Fruit fly (Drosophila melanogaster) whole organism, embryonic: ENCODE measurements around the gene CG31211.
A peak's percentile ranks its signal among the peaks of the same experiment; 100 is the strongest.

Experiments
- ATbp ChIP-seq: fragments of 200-800 bp; sonication (Bioruptor generic); optimal IDR thresholded peaks from 2 replicates; lab custom pipeline; 2017; ENCODE audit warnings: missing biosample characterization, mild to moderate bottlenecking, missing genetic modification characterization, missing genetic modification reagents
- Bteb2 ChIP-seq: fragments of 200-800 bp; sonication (Bioruptor generic); optimal IDR thresholded peaks from 2 replicates; lab custom pipeline; 2016; ENCODE audit warnings: missing biosample characterization, missing genetic modification characterization
- CG1024 ChIP-seq: fragments of 200-800 bp; sonication (Bioruptor generic); IDR thresholded peaks from 2 replicates; pipeline ENCODE4 v1.3.6; 2022; ENCODE audit warnings: missing biosample characterization, missing genetic modification characterization
- CG10462 ChIP-seq: fragments of 200-800 bp; sonication (Bioruptor generic); optimal IDR thresholded peaks from 2 replicates; lab custom pipeline; 2016; ENCODE audit warnings: missing biosample characterization, missing genetic modification characterization
- CG10979 ChIP-seq: fragments of 200-800 bp; sonication (Bioruptor generic); optimal IDR thresholded peaks from 2 replicates; lab custom pipeline; 2018; ENCODE audit warnings: missing biosample characterization, mild to moderate bottlenecking, missing genetic modification characterization, moderate library complexity
- CG1233 ChIP-seq: fragments of 200-800 bp; sonication (Bioruptor generic); optimal IDR thresholded peaks from 4 replicates; lab custom pipeline; 2018; ENCODE audit warnings: missing biosample characterization, mild to moderate bottlenecking, missing genetic modification characterization
- CG13123 ChIP-seq: fragments of 200-800 bp; sonication (Bioruptor generic); optimal IDR thresholded peaks from 2 replicates; lab custom pipeline; 2016; ENCODE audit warnings: missing biosample characterization, missing genetic modification characterization
- CG14050 ChIP-seq: fragments of 200-800 bp; sonication (Bioruptor generic); IDR thresholded peaks from 3 replicates; pipeline ENCODE4 v1.3.6; 2022; ENCODE audit warnings: missing biosample characterization, missing genetic modification characterization
- CG15269 ChIP-seq: fragments of 200-800 bp; sonication (Bioruptor generic); optimal IDR thresholded peaks from 2 replicates; lab custom pipeline; 2018; ENCODE audit warnings: missing biosample characterization, mild to moderate bottlenecking, missing genetic modification characterization, moderate library complexity
- CG17361 ChIP-seq: fragments of 200-800 bp; sonication (Bioruptor generic); IDR thresholded peaks from 3 replicates; pipeline ENCODE4 v1.3.6; 2022; ENCODE audit warnings: missing biosample characterization, missing genetic modification characterization
- CG17568 ChIP-seq: fragments of 200-800 bp; sonication (Bioruptor generic); optimal IDR thresholded peaks from 2 replicates; lab custom pipeline; 2018; ENCODE audit warnings: missing biosample characterization, mild to moderate bottlenecking, missing genetic modification characterization, moderate library complexity
- CG1792 ChIP-seq: fragments of 200-800 bp; sonication (Bioruptor generic); optimal IDR thresholded peaks from 2 replicates; lab custom pipeline; 2016; ENCODE audit warnings: missing biosample characterization, missing genetic modification characterization
- CG18619 ChIP-seq: fragments of 200-800 bp; sonication (Bioruptor generic); optimal IDR thresholded peaks from 3 replicates; lab custom pipeline; 2017; ENCODE audit warnings: missing biosample characterization, mild to moderate bottlenecking, missing genetic modification characterization
- CG2678 ChIP-seq: fragments of 200-800 bp; sonication (Bioruptor generic); optimal IDR thresholded peaks from 3 replicates; lab custom pipeline; 2019; ENCODE audit warnings: missing biosample characterization, mild to moderate bottlenecking, missing genetic modification characterization, moderate library complexity
- CG42726 ChIP-seq: fragments of 200-800 bp; sonication (Bioruptor generic); IDR thresholded peaks from 2 replicates; pipeline ENCODE4 v1.3.6; 2022; ENCODE audit warnings: missing biosample characterization, missing genetic modification characterization; ENCODE audit not compliant: partially characterized antibody
- CG5180 ChIP-seq: fragments of 200-800 bp; sonication (Bioruptor generic); optimal IDR thresholded peaks from 3 replicates; lab custom pipeline; 2017; ENCODE audit warnings: missing biosample characterization, missing genetic modification characterization, mild to moderate bottlenecking, moderate library complexity, missing genetic modification reagents
- CG6683 ChIP-seq: fragments of 200-800 bp; sonication (Bioruptor generic); optimal IDR thresholded peaks from 2 replicates; lab custom pipeline; 2017; ENCODE audit warnings: missing biosample characterization, mild to moderate bottlenecking, missing genetic modification characterization, missing genetic modification reagents
- CG6765 ChIP-seq: fragments of 200-800 bp; sonication (Bioruptor generic); optimal IDR thresholded peaks from 3 replicates; lab custom pipeline; 2017; ENCODE audit warnings: missing biosample characterization, mild to moderate bottlenecking, missing genetic modification characterization
- CG8290 ChIP-seq, 3 experiments: fragments of 200-800 bp; sonication (Bioruptor generic); optimal IDR thresholded peaks; 2 replicates each; lab custom pipeline; 2016 to 2019; ENCODE audit warnings: missing biosample characterization in 3 of 3, missing genetic modification characterization in 3 of 3, mild to moderate bottlenecking in 2 of 3, moderate library complexity in 1 of 3
- CG8388 ChIP-seq: fragments of 200-800 bp; sonication (Bioruptor generic); optimal IDR thresholded peaks from 2 replicates; lab custom pipeline; 2019; ENCODE audit warnings: missing biosample characterization, mild to moderate bottlenecking, missing genetic modification characterization, moderate library complexity
- CG8478 ChIP-seq: fragments of >200 bp; optimal IDR thresholded peaks from 2 replicates; lab custom pipeline; 2018
- CG8765 ChIP-seq: fragments of 200-800 bp; sonication (Bioruptor generic); IDR thresholded peaks from 2 replicates; pipeline ENCODE4 v1.3.6; 2022; ENCODE audit warnings: missing biosample characterization, missing genetic modification characterization
- CG9215 ChIP-seq: fragments of 200-800 bp; sonication (Bioruptor generic); IDR thresholded peaks from 2 replicates; pipeline ENCODE4 v1.3.6; 2022; ENCODE audit warnings: missing biosample characterization, missing genetic modification characterization
- CHES-1-like ChIP-seq: fragments of 200-800 bp; sonication (Bioruptor generic); optimal IDR thresholded peaks from 2 replicates; lab custom pipeline; 2016; ENCODE audit warnings: missing biosample characterization, missing genetic modification characterization
- CkIIα-i1 ChIP-seq: fragments of 200-800 bp; sonication (Bioruptor generic); IDR thresholded peaks from 2 replicates; pipeline ENCODE4 v1.3.6; 2022; ENCODE audit warnings: missing biosample characterization, missing genetic modification characterization
- D ChIP-seq, 2 experiments: fragments of 200-800 bp in 1 of 2; fragments of >200 bp in 1 of 2; sonication (Bioruptor generic) in 1 of 2; optimal IDR thresholded peaks; 2 replicates in 1 of 2; 3 replicates in 1 of 2; lab custom pipeline; 2017; ENCODE audit warnings: mild to moderate bottlenecking in 1 of 2, missing biosample characterization in 1 of 2, missing genetic modification characterization in 1 of 2, missing genetic modification reagents in 1 of 2
- HmgZ ChIP-seq: fragments of 200-800 bp; sonication (Bioruptor generic); optimal IDR thresholded peaks from 2 replicates; lab custom pipeline; 2018; ENCODE audit warnings: missing biosample characterization, mild to moderate bottlenecking, missing genetic modification characterization
- Hsf ChIP-seq: fragments of 200-800 bp; sonication (Bioruptor generic); optimal IDR thresholded peaks from 3 replicates; lab custom pipeline; 2016; ENCODE audit warnings: missing biosample characterization, missing genetic modification characterization
- Kr ChIP-seq: fragments of 200-800 bp; sonication (Bioruptor generic); optimal IDR thresholded peaks from 2 replicates; lab custom pipeline; 2017; ENCODE audit warnings: missing biosample characterization, mild to moderate bottlenecking, missing genetic modification characterization
- Nf-YB ChIP-seq: fragments of 200-800 bp; sonication (Bioruptor generic); optimal IDR thresholded peaks from 3 replicates; lab custom pipeline; 2019; ENCODE audit warnings: missing biosample characterization, mild to moderate bottlenecking, missing genetic modification characterization, moderate library complexity
- Opbp ChIP-seq: fragments of 200-800 bp; sonication (Bioruptor generic); IDR thresholded peaks from 3 replicates; pipeline ENCODE4 v1.3.6; 2022; ENCODE audit warnings: missing biosample characterization, missing genetic modification characterization; ENCODE audit not compliant: partially characterized antibody
- Pdp1 ChIP-seq, 2 experiments: fragments of 200-800 bp; sonication (Bioruptor generic); optimal IDR thresholded peaks; 3 replicates each; lab custom pipeline; 2016; ENCODE audit warnings: missing biosample characterization in 2 of 2, missing genetic modification characterization in 2 of 2, mild to moderate bottlenecking in 1 of 2, moderate library complexity in 1 of 2
- Ptx1 ChIP-seq: fragments of 200-800 bp; sonication (Bioruptor generic); IDR thresholded peaks from 2 replicates; pipeline ENCODE4 v1.3.6; 2022; ENCODE audit warnings: missing biosample characterization, missing genetic modification characterization
- Ravus ChIP-seq: fragments of 200-800 bp; sonication (Bioruptor generic); IDR thresholded peaks from 2 replicates; pipeline ENCODE4 v1.3.6; 2022; ENCODE audit warnings: missing biosample characterization, missing genetic modification characterization
- bbx ChIP-seq: fragments of 200-800 bp; sonication (Bioruptor generic); IDR thresholded peaks from 2 replicates; pipeline ENCODE4 v1.3.6; 2022; ENCODE audit warnings: missing biosample characterization, missing genetic modification characterization; ENCODE audit not compliant: partially characterized antibody
- caup ChIP-seq: fragments of 200-800 bp; sonication (Bioruptor generic); optimal IDR thresholded peaks from 3 replicates; lab custom pipeline; 2017; ENCODE audit warnings: missing biosample characterization, mild to moderate bottlenecking, missing genetic modification characterization, moderate library complexity; ENCODE audit not compliant: severe bottlenecking
- chinmo ChIP-seq: fragments of 200-800 bp; sonication (Bioruptor generic); IDR thresholded peaks from 4 replicates; pipeline ENCODE4 v1.3.6; 2022; ENCODE audit warnings: missing biosample characterization, missing genetic modification characterization; ENCODE audit not compliant: partially characterized antibody
- croc ChIP-seq: fragments of 200-800 bp; sonication (Bioruptor generic); conservative IDR thresholded peaks from 3 replicates; pipeline ENCODE4 v1.3.6; 2022; ENCODE audit warnings: missing biosample characterization, missing genetic modification characterization
- eyg ChIP-seq: fragments of 200-800 bp; sonication (Bioruptor generic); optimal IDR thresholded peaks from 3 replicates; lab custom pipeline; 2016; ENCODE audit warnings: missing biosample characterization, missing genetic modification characterization
- fru ChIP-seq: fragments of >200 bp; optimal IDR thresholded peaks from 2 replicates; lab custom pipeline; 2017
- grn ChIP-seq: fragments of 200-800 bp; sonication (Bioruptor generic); optimal IDR thresholded peaks from 3 replicates; lab custom pipeline; 2017; ENCODE audit warnings: missing biosample characterization, missing genetic modification characterization
- gsb ChIP-seq: fragments of 200-800 bp; sonication (Bioruptor generic); IDR thresholded peaks from 2 replicates; pipeline ENCODE4 v1.3.6; 2022; ENCODE audit warnings: missing biosample characterization, missing genetic modification characterization
- oc ChIP-seq: fragments of 200-800 bp; sonication (Bioruptor generic); optimal IDR thresholded peaks from 2 replicates; lab custom pipeline; 2018; ENCODE audit warnings: missing biosample characterization, mild to moderate bottlenecking, missing genetic modification characterization, moderate library complexity
- pzg ChIP-seq: fragments of 200-800 bp; sonication (Bioruptor generic); optimal IDR thresholded peaks from 3 replicates; lab custom pipeline; 2018; ENCODE audit warnings: missing biosample characterization, mild to moderate bottlenecking, missing genetic modification characterization, moderate library complexity
- slou ChIP-seq: fragments of 200-800 bp; sonication (Bioruptor generic); optimal IDR thresholded peaks from 3 replicates; lab custom pipeline; 2016; ENCODE audit warnings: missing biosample characterization, missing genetic modification characterization
- ssp ChIP-seq: fragments of 200-800 bp; sonication (Bioruptor generic); IDR thresholded peaks from 2 replicates; pipeline ENCODE4 v1.3.6; 2022; ENCODE audit warnings: missing biosample characterization, missing genetic modification characterization
- toy ChIP-seq: fragments of 200-800 bp; sonication (Bioruptor generic); IDR thresholded peaks from 2 replicates; pipeline ENCODE4 v1.3.6; 2022; ENCODE audit warnings: missing biosample characterization, missing genetic modification characterization
- usp ChIP-seq: fragments of >200 bp; optimal IDR thresholded peaks from 2 replicates; lab custom pipeline; 2017; ENCODE audit warnings: missing biosample characterization, missing genetic modification characterization
- zf30C ChIP-seq: fragments of 200-800 bp; sonication (Bioruptor generic); optimal IDR thresholded peaks from 3 replicates; lab custom pipeline; 2018; ENCODE audit warnings: missing biosample characterization, mild to moderate bottlenecking, missing genetic modification characterization

CG31211 gene

DNA sequence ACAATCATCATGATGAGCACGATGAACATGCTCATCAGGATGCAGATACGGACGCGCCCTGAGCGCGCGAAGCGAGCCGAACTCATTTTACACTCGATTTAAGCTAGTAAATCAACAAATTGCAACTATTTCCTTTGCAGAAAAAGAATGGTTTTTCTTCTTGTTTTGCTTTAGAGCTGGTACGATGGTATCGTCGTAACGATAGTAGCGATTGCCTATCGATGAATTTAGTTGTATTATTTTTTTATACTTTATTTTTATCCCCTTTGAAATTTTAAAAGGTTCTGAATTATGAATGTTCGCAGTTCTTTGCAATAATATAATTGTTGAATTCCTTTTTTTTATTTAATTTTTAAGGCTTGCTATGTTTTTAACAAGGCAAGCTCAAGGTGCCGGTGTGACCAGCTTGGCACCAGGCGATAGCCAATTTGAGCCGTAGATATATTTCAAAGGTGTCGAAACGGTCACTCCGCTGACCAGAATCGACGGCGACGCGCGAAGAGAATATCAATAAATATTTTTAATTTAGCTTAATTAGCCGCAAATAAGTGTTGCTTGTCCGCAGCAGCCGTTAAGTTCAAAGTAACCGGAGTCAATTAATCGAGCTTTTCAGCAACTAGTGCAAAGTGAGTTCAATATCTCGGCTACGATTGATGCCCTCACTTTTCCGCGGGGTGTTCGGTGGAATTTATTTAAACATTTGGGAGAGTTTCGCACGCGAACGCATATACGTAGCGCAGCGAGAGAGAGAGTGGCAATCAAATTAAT is 18.0 kb downstream of the CG31211 start, which contains the start of the genes CG12213 and GC1 (continued):
- TF ChIP-seq CG8290 (GFP tag; optimal IDR thresholded peaks at IDR 0.05; lab: Kevin White, UChicago): peak; percentile 83
- peak; percentile 32 to 64 for TF ChIP-seq CG8290 (tag; optimal IDR thresholded peaks at IDR 0.05; lab: Kevin White, UChicago)
- no peak for TF ChIP-seq CG8478 (lab: Kevin White, UChicago)
- no peak for TF ChIP-seq CG15269 (tag; lab: Kevin White, UChicago)
- peak; percentile 97 for TF ChIP-seq chinmo (GFP tag; lab: Robert Waterston, UW)
- peak; percentile 34 for TF ChIP-seq Hsf (GFP tag; lab: Kevin White, UChicago)
- peak; percentile 80 for TF ChIP-seq pzg (GFP tag; lab: Kevin White, UChicago)
- TF ChIP-seq CG8388: peak; percentile 4
- TF ChIP-seq Nf-YB (GFP tag; lab: Kevin White, UChicago): peak; percentile 39
- no peak for TF ChIP-seq caup (GFP tag; lab: Kevin White, UChicago)
- peak; percentile 97 for TF ChIP-seq CG42726 (GFP tag; lab: Robert Waterston, UW)
- TF ChIP-seq CG17361 (GFP tag; lab: Robert Waterston, UW): peak; percentile 61; the same call in 2 of the 3 replicates
- no peak for TF ChIP-seq CG5180 (GFP tag; lab: Kevin White, UChicago)
- no peak for TF ChIP-seq gsb (GFP tag; lab: Robert Waterston, UW)
- TF ChIP-seq oc: no peak
- no peak for TF ChIP-seq Bteb2 (GFP tag; lab: Kevin White, UChicago)
- TF ChIP-seq CkIIα-i1 (GFP tag; lab: Robert Waterston, UW): no peak
- no peak for TF ChIP-seq Pdp1 (GFP tag; optimal IDR thresholded peaks at IDR 0.05; lab: Kevin White, UChicago)
- no peak for TF ChIP-seq CG10979 (tag; lab: Kevin White, UChicago)
- TF ChIP-seq CG17568 (GFP tag; lab: Kevin White, UChicago): no peak
- TF ChIP-seq Ravus (GFP tag; lab: Robert Waterston, UW): no peak
- no peak for TF ChIP-seq croc (GFP tag; lab: Robert Waterston, UW)
- TF ChIP-seq fru (lab: Kevin White, UChicago): no peak
- no peak for TF ChIP-seq zf30C (GFP tag; lab: Kevin White, UChicago)
- TF ChIP-seq CG1024 (GFP tag; lab: Robert Waterston, UW): no peak
- TF ChIP-seq CG1792: no peak
- peak; percentile 53 for TF ChIP-seq CHES-1-like (GFP tag; lab: Kevin White, UChicago)
- no peak for TF ChIP-seq CG13123
- peak; percentile 21 for TF ChIP-seq HmgZ
- no peak for TF ChIP-seq CG6765 (GFP tag; lab: Kevin White, UChicago)
- TF ChIP-seq slou (GFP tag; lab: Kevin White, UChicago): no peak
- no peak for TF ChIP-seq CG6683 (GFP tag; lab: Kevin White, UChicago)
- TF ChIP-seq Kr: no peak
- TF ChIP-seq usp: no peak
- TF ChIP-seq eyg: no peak
- TF ChIP-seq CG2678: peak; percentile 11
- TF ChIP-seq CG10462: no peak
- no peak for TF ChIP-seq CG14050 (GFP tag; lab: Robert Waterston, UW)
- no peak for TF ChIP-seq ssp (GFP tag; lab: Robert Waterston, UW)
- peak; percentile 96 for TF ChIP-seq bbx (GFP tag; lab: Robert Waterston, UW)
- TF ChIP-seq Ptx1: no peak
- TF ChIP-seq CG18619 (GFP tag; lab: Kevin White, UChicago): no peak
- no peak for TF ChIP-seq D (optimal IDR thresholded peaks at IDR 0.05; lab: Kevin White, UChicago)
- no peak for TF ChIP-seq D (GFP tag; optimal IDR thresholded peaks at IDR 0.05; lab: Kevin White, UChicago)
- no peak for TF ChIP-seq CG1233 (GFP tag; lab: Kevin White, UChicago)
- no peak for TF ChIP-seq ATbp (GFP tag; lab: Kevin White, UChicago)
- no peak for TF ChIP-seq CG9215
- TF ChIP-seq Opbp: peak; percentile 97
- no peak for TF ChIP-seq toy
- no peak for TF ChIP-seq CG8765 (GFP tag; lab: Robert Waterston, UW)
- peak; percentile 44 for TF ChIP-seq grn (GFP tag; lab: Kevin White, UChicago)
